Fruit fly (Drosophila melanogaster) whole organism, wandering third instar larva: Measurements from ENCODE around the gene GstD3.

Experiments used
- Abd-B ChIP-seq: fragments of >200 bp; optimal IDR thresholded peaks from 2 replicates; lab custom pipeline; 2017; ENCODE audit warnings: missing biosample characterization, missing genetic modification characterization
- CG9705 ChIP-seq: fragments of 200-800 bp; sonication (Bioruptor generic); optimal IDR thresholded peaks from 2 replicates; lab custom pipeline; 2018; ENCODE audit warnings: missing biosample characterization, mild to moderate bottlenecking, missing genetic modification characterization
- CrebA ChIP-seq: fragments of 200-800 bp; sonication (Bioruptor generic); optimal IDR thresholded peaks from 2 replicates; lab custom pipeline; 2016; ENCODE audit warnings: missing biosample characterization, mild to moderate bottlenecking, missing genetic modification characterization, borderline replicate concordance
- Dfd ChIP-seq: fragments of >200 bp; optimal IDR thresholded peaks from 2 replicates; lab custom pipeline; 2017; ENCODE audit warnings: missing biosample characterization, missing genetic modification characterization
- GATAd ChIP-seq: sonication (Bioruptor generic); optimal IDR thresholded peaks from 2 replicates; lab custom pipeline; 2016; ENCODE audit warnings: missing biosample characterization, missing genetic modification characterization
- HLH106 ChIP-seq: fragments of 200-800 bp; optimal IDR thresholded peaks from 3 replicates; lab custom pipeline; 2019; ENCODE audit warnings: missing biosample characterization, mild to moderate bottlenecking, missing genetic modification characterization, moderate library complexity
- Hr83 ChIP-seq: fragments of 200-300 bp; sonication (Bioruptor generic); optimal IDR thresholded peaks from 2 replicates; lab custom pipeline; 2016; ENCODE audit warnings: missing biosample characterization, mild to moderate bottlenecking, missing genetic modification characterization, moderate library complexity; ENCODE audit not compliant: poor library complexity, severe bottlenecking
- Jra ChIP-seq: sonication (Bioruptor generic); optimal IDR thresholded peaks from 2 replicates; lab custom pipeline; 2016; ENCODE audit warnings: missing biosample characterization, missing genetic modification characterization
- Myc ChIP-seq: fragments of >200 bp; optimal IDR thresholded peaks from 2 replicates; lab custom pipeline; 2017
- N ChIP-seq: fragments of >200 bp; optimal IDR thresholded peaks from 2 replicates; lab custom pipeline; 2018; ENCODE audit warnings: missing biosample characterization, missing external identifiers, missing genetic modification characterization
- OdsH ChIP-seq: fragments of 200-800 bp; sonication (Bioruptor generic); optimal IDR thresholded peaks from 2 replicates; lab custom pipeline; 2016; ENCODE audit warnings: missing biosample characterization, mild to moderate bottlenecking, missing genetic modification characterization
- Rel ChIP-seq, 2 experiments: fragments of 200-800 bp; sonication (Bioruptor generic) in 1 of 2; optimal IDR thresholded peaks; 2 replicates in 1 of 2; 3 replicates in 1 of 2; lab custom pipeline; 2016 to 2019; ENCODE audit warnings: mild to moderate bottlenecking in 2 of 2, missing biosample characterization in 2 of 2, missing genetic modification characterization in 2 of 2, moderate library complexity in 1 of 2
- Sp1 ChIP-seq: fragments of 200-800 bp; sonication (Bioruptor generic); optimal IDR thresholded peaks from 3 replicates; lab custom pipeline; 2019; ENCODE audit warnings: missing biosample characterization, mild to moderate bottlenecking, missing genetic modification characterization, moderate library complexity
- Vsx2 ChIP-seq: fragments of 200-300, 225-300 bp; sonication (Bioruptor generic); optimal IDR thresholded peaks from 2 replicates; lab custom pipeline; 2018; ENCODE audit warnings: missing biosample characterization, missing genetic modification characterization; ENCODE audit not compliant: partially characterized antibody
- br ChIP-seq: fragments of 200-800 bp; sonication (Bioruptor generic); optimal IDR thresholded peaks from 2 replicates; lab custom pipeline; 2016; ENCODE audit warnings: missing biosample characterization, missing genetic modification characterization
- brk ChIP-seq: fragments of 200-800 bp; sonication (Bioruptor generic); optimal IDR thresholded peaks from 2 replicates; lab custom pipeline; 2016; ENCODE audit warnings: missing biosample characterization, mild to moderate bottlenecking, missing genetic modification characterization
- dl ChIP-seq, 2 experiments: fragments of 175-275, 200-275 bp in 1 of 2; fragments of 200-275 bp in 1 of 2; sonication (Bioruptor generic); optimal IDR thresholded peaks; lab custom pipeline; 2018; ENCODE audit warnings: mild to moderate bottlenecking in 2 of 2, missing biosample characterization in 2 of 2, missing genetic modification characterization in 2 of 2, moderate library complexity in 2 of 2; ENCODE audit not compliant: partially characterized antibody in 2 of 2, insufficient read depth in 1 of 2
- dmrt93B ChIP-seq: fragments of 200-800 bp; sonication (Bioruptor generic); optimal IDR thresholded peaks from 2 replicates; lab custom pipeline; 2018; ENCODE audit warnings: missing biosample characterization, mild to moderate bottlenecking, missing genetic modification characterization
- dsf ChIP-seq: sonication (Bioruptor generic); optimal IDR thresholded peaks from 2 replicates; lab custom pipeline; 2016; ENCODE audit warnings: missing biosample characterization, missing genetic modification characterization, borderline replicate concordance
- ey ChIP-seq: fragments of 200-800 bp; sonication (Bioruptor generic); optimal IDR thresholded peaks from 2 replicates; lab custom pipeline; 2016; ENCODE audit warnings: missing biosample characterization, missing genetic modification characterization
- foxo ChIP-seq, 2 experiments: fragments of 200-800 bp; sonication (Bioruptor generic); optimal IDR thresholded peaks; 2 replicates in 1 of 2; 3 replicates in 1 of 2; lab custom pipeline; 2016 to 2017; ENCODE audit warnings: missing biosample characterization in 2 of 2, missing genetic modification characterization in 2 of 2
- h ChIP-seq: fragments of 200-800 bp; sonication (Bioruptor generic); optimal IDR thresholded peaks from 3 replicates; lab custom pipeline; 2016; ENCODE audit warnings: missing biosample characterization, mild to moderate bottlenecking, missing genetic modification characterization
- jim ChIP-seq: fragments of 175-275, 200-325 bp; sonication (Bioruptor generic); optimal IDR thresholded peaks from 2 replicates; lab custom pipeline; 2016; ENCODE audit warnings: missing biosample characterization, mild to moderate bottlenecking, missing genetic modification characterization
- lola ChIP-seq: fragments of >200 bp; optimal IDR thresholded peaks from 2 replicates; lab custom pipeline; 2017; ENCODE audit warnings: missing biosample characterization, missing genetic modification characterization
- rgr ChIP-seq: fragments of 200-800 bp; sonication (Bioruptor generic); optimal IDR thresholded peaks from 3 replicates; lab custom pipeline; 2016; ENCODE audit warnings: missing biosample characterization, mild to moderate bottlenecking, missing genetic modification characterization
- sage ChIP-seq: fragments of 200-800 bp; sonication (Bioruptor generic); optimal IDR thresholded peaks from 2 replicates; lab custom pipeline; 2016; ENCODE audit warnings: missing biosample characterization, mild to moderate bottlenecking, missing genetic modification characterization
- sv ChIP-seq: fragments of 200-800 bp; sonication (Bioruptor generic); optimal IDR thresholded peaks from 3 replicates; lab custom pipeline; 2016; ENCODE audit warnings: missing biosample characterization, missing genetic modification characterization
- tai ChIP-seq: sonication (Bioruptor generic); optimal IDR thresholded peaks from 2 replicates; lab custom pipeline; 2016; ENCODE audit warnings: missing biosample characterization, missing genetic modification characterization
- woc ChIP-seq: sonication (Bioruptor generic); optimal IDR thresholded peaks from 2 replicates; lab custom pipeline; 2016; ENCODE audit warnings: missing biosample characterization, mild to moderate bottlenecking, missing genetic modification characterization

The GstD3 gene

dm6 chr3R:12345989-12346388 lies 26.9 kb upstream of the GstD3 start:
- peak in 1 of 2 experiments; percentile 27 for TF ChIP-seq foxo (GFP tag; optimal IDR thresholded peaks at IDR 0.05; lab: Kevin White, UChicago)
- TF ChIP-seq HLH106 (tag; lab: Kevin White, UChicago): no peak

dm6 chr3R:12347659-12348058 lies 25.2 kb upstream of the GstD3 start:
- TF ChIP-seq brk (GFP tag; lab: Kevin White, UChicago) (no peak), dmrt93B (no peak), Hr83 (GFP tag; lab: Kevin White, UChicago) (no peak), Dfd (no peak), Jra (GFP tag; lab: Kevin White, UChicago) (no peak), dl (GFP tag; optimal IDR thresholded peaks at IDR 0.05; lab: Kevin White, UChicago; ENCODE audit: insufficient read depth in 1 of 2, partially characterized antibody in 2 of 2) (no peak), rgr (no peak), N (no peak), sv (no peak), CrebA (GFP tag; lab: Kevin White, UChicago) (no peak), foxo (GFP tag; optimal IDR thresholded peaks at IDR 0.05; lab: Kevin White, UChicago) (no peak), Vsx2 (GFP tag; lab: Kevin White, UChicago) (no peak)

dm6 chr3R:12350497-12350896 lies 22.4 kb upstream of the GstD3 start, which contains the start of gene CG10038:
TSS of gene CG10038 (minus strand) at chr3R:12350644.
- TF ChIP-seq OdsH (GFP tag; lab: Kevin White, UChicago) (no peak), sage (GFP tag; lab: Kevin White, UChicago) (peak; percentile 40), jim (no peak), h (GFP tag; lab: Kevin White, UChicago) (peak; percentile 43), GATAd (GFP tag; lab: Kevin White, UChicago) (peak; percentile 6), Jra (GFP tag; lab: Kevin White, UChicago) (no peak), CG9705 (GFP tag; lab: Kevin White, UChicago) (no peak), rgr (peak; percentile 42), Hr83 (GFP tag; lab: Kevin White, UChicago) (peak; percentile 64), br (no peak), Rel (GFP tag; optimal IDR thresholded peaks at IDR 0.05; lab: Kevin White, UChicago) (no peak), Rel (tag; optimal IDR thresholded peaks at IDR 0.05; lab: Kevin White, UChicago) (peak; percentile 99), tai (GFP tag; lab: Kevin White, UChicago) (no peak), foxo (GFP tag; optimal IDR thresholded peaks at IDR 0.05; lab: Kevin White, UChicago) (peak in 1 of 2 experiments; percentile 54), sv (no peak), Myc (lab: Kevin White, UChicago) (no peak), dsf (GFP tag; lab: Kevin White, UChicago) (no peak), woc (GFP tag; lab: Kevin White, UChicago) (no peak), HLH106 (tag; lab: Kevin White, UChicago) (peak; percentile 25), brk (GFP tag; lab: Kevin White, UChicago) (no peak)

- TF ChIP-seq lola (GFP tag; lab: Kevin White, UChicago) (no peak), Dfd (no peak), CrebA (GFP tag; lab: Kevin White, UChicago) (no peak), Sp1 (no peak), br (no peak), GATAd (GFP tag; lab: Kevin White, UChicago) (no peak), Myc (lab: Kevin White, UChicago) (no peak), rgr (no peak), Abd-B (no peak), woc (GFP tag; lab: Kevin White, UChicago) (no peak), OdsH (GFP tag; lab: Kevin White, UChicago) (no peak), foxo (GFP tag; optimal IDR thresholded peaks at IDR 0.05; lab: Kevin White, UChicago) (no peak), Vsx2 (GFP tag; lab: Kevin White, UChicago) (no peak), dsf (GFP tag; lab: Kevin White, UChicago) (no peak), ey (no peak), h (GFP tag; lab: Kevin White, UChicago) (no peak)
Measured at dm6 chr3R:12352003-12352402, 20.9 kb upstream of the GstD3 start, which contains the start of gene CG10041. TSS of gene CG10041 (minus strand) at chr3R:12352103.

- TF ChIP-seq lola (GFP tag; lab: Kevin White, UChicago) (no peak), Vsx2 (GFP tag; lab: Kevin White, UChicago) (no peak), sage (GFP tag; lab: Kevin White, UChicago) (peak; percentile 12), Rel (GFP tag; optimal IDR thresholded peaks at IDR 0.05; lab: Kevin White, UChicago) (no peak), Rel (tag; optimal IDR thresholded peaks at IDR 0.05; lab: Kevin White, UChicago) (peak; percentile 22)
Measured at dm6 chr3R:12356044-12356443, 16.8 kb upstream of the GstD3 start, which contains the start of gene MBD-R2. TSS of gene MBD-R2 (minus strand) at chr3R:12356265.
